Fruit fly (Drosophila melanogaster): ENCODE results near the gene CG44158.

DNA sequence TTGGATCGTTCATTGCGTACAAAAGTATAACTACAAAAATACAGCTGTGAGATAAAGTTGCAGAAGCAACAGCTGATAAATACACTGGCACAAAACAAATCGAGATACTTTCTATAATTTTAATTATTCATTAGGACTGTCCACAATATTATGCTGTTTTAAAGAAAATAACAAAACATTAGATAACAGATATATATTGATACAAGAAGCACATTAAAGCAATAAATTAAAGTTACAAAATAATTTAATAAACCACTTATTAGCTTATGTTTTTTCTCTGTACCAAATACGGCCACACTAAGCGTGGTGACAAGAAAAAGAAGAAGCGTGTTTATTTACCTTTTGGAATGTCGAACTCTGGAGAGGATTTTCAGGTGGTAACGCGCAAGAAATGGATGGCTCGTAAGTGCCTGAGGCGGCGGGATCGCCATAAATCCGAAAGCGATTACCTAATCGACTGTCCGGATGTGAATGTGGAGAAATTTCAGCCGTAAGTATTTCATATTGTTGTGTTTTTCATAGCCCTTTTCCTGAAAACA, 11.7 kb downstream of the CG44158 start, which contains the start of the genes CG7988 and CG7183:
- TF ChIP-seq CG12605 (GFP tag; IDR thresholded peaks at IDR 0.05) (peak; percentile 98), CG8301 (tag; optimal IDR thresholded peaks at IDR 0.05) (peak; percentile 97)
